Fruit fly (Drosophila melanogaster): ENCODE data around the gene Pgant4.

DNA sequence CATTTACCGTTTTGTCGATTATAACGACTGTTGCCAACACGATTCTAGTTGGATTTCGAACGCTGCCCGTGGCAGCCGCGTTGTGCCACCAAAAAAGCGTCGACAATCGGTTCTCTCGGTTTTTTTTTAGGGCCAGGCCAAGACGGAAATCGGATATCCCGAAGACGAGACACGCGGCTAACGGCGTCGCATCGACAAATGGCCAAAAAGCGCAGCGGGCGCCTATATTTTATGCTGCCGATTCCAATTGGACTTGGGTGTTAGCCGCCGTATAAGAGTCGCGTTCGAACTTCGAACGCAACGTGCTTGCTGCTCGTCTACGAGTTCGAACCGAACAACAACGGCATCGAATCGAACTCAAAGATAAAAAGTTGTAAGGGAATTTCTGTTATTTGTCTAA, 49.6 kb upstream of the Pgant4 start:
- no peak for TF ChIP-seq phol (tag; optimal IDR thresholded peaks at IDR 0.05)
- TF ChIP-seq cas (GFP tag; IDR thresholded peaks at IDR 0.05): no peak
- no peak for TF ChIP-seq pan (optimal IDR thresholded peaks at IDR 0.05)
- TF ChIP-seq pan (GFP tag; optimal IDR thresholded peaks at IDR 0.05 in 1 of 2, IDR thresholded peaks at IDR 0.05 in 1 of 2): no peak
- TF ChIP-seq chif (GFP tag; optimal IDR thresholded peaks at IDR 0.05): no peak
